Fruit fly (Drosophila melanogaster): Measurements from ENCODE around the gene m.

DNA sequence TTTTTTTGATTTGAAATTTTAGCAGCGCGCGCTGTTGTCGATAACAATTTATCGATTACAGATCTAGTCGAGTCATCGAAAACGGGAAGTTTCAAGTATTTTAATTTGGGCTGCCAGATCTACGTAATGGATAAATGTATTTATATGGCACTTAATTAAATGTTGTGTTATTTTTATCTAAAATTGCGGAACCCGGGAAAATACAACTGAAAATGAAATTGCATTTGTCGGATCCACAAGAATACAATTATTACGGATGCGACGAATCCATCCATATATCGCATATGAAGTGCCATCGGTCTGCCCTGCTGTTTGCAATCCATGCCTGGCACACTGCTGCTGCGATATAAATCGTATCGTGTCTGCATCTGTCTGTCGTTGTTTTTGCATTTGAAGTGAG lies 33.9 kb upstream of the m start, which contains the start of gene Tango10:
- TF ChIP-seq CG8159 (tag; optimal IDR thresholded peaks at IDR 0.05) (no peak), rn (GFP tag; IDR thresholded peaks at IDR 0.05) (no peak), Snoo (tag; optimal IDR thresholded peaks at IDR 0.05) (no peak), CG12605 (GFP tag; IDR thresholded peaks at IDR 0.05) (no peak), CG10348 (GFP tag; IDR thresholded peaks at IDR 0.05) (no peak), CG4496 (GFP tag; IDR thresholded peaks at IDR 0.05) (no peak), CG15710 (tag; optimal IDR thresholded peaks at IDR 0.05) (peak; percentile 38), fd96Ca (GFP tag; IDR thresholded peaks at IDR 0.05) (peak; percentile 53; the same call in 1 of the 3 replicates), EcR (GFP tag; optimal IDR thresholded peaks at IDR 0.05) (no peak), CG9948 (tag; optimal IDR thresholded peaks at IDR 0.05) (no peak), CG17806 (tag; optimal IDR thresholded peaks at IDR 0.05) (peak; percentile 13), CG14655 (GFP tag; optimal IDR thresholded peaks at IDR 0.05) (no peak)
